Fruit fly (Drosophila melanogaster) whole organism, embryonic: ENCODE data around the gene M6.
A peak's percentile ranks its signal among the peaks of the same experiment; 100 is the strongest.

Experiments used
- Ada2b ChIP-seq: fragments of 200-800 bp; sonication (Bioruptor generic); IDR thresholded peaks from 2 replicates; pipeline ENCODE4 v1.3.6; 2022; ENCODE audit warnings: missing biosample characterization, missing genetic modification characterization
- Atf-2 ChIP-seq: fragments of 200-800 bp; sonication (Bioruptor generic); optimal IDR thresholded peaks from 2 replicates; lab custom pipeline; 2016; ENCODE audit warnings: missing biosample characterization, missing genetic modification characterization
- B-H2 ChIP-seq: fragments of 200-800 bp; sonication (Bioruptor generic); optimal IDR thresholded peaks from 2 replicates; lab custom pipeline; 2018; ENCODE audit warnings: missing biosample characterization, mild to moderate bottlenecking, missing genetic modification characterization
- CG1024 ChIP-seq: fragments of 200-800 bp; sonication (Bioruptor generic); IDR thresholded peaks from 2 replicates; pipeline ENCODE4 v1.3.6; 2022; ENCODE audit warnings: missing biosample characterization, missing genetic modification characterization
- CG11247 ChIP-seq: fragments of 200-800 bp; sonication (Bioruptor generic); IDR thresholded peaks from 2 replicates; pipeline ENCODE4 v1.3.6; 2022; ENCODE audit warnings: missing biosample characterization, missing genetic modification characterization
- CG11456 ChIP-seq: fragments of 200-800 bp; sonication (Bioruptor generic); IDR thresholded peaks from 3 replicates; pipeline ENCODE4 v1.3.6; 2022; ENCODE audit warnings: missing biosample characterization, missing genetic modification characterization
- CG11695 ChIP-seq: fragments of 200-800 bp; sonication (Bioruptor generic); IDR thresholded peaks from 3 replicates; pipeline ENCODE4 v1.3.6; 2022; ENCODE audit warnings: missing biosample characterization, missing genetic modification characterization
- CG12104 ChIP-seq: fragments of 200-800 bp; sonication (Bioruptor generic); optimal IDR thresholded peaks from 3 replicates; lab custom pipeline; 2016; ENCODE audit warnings: missing biosample characterization, missing genetic modification characterization
- CG13624 ChIP-seq: fragments of 200-800 bp; sonication (Bioruptor generic); optimal IDR thresholded peaks from 2 replicates; lab custom pipeline; 2016; ENCODE audit warnings: missing biosample characterization, missing genetic modification characterization
- CG14441 ChIP-seq: fragments of 200-800 bp; sonication (Bioruptor generic); IDR thresholded peaks from 2 replicates; pipeline ENCODE4 v1.3.6; 2022; ENCODE audit warnings: missing biosample characterization, missing genetic modification characterization
- CG14667 ChIP-seq: fragments of 200-800 bp; sonication (Bioruptor generic); IDR thresholded peaks from 2 replicates; pipeline ENCODE4 v1.3.6; 2022; ENCODE audit warnings: missing biosample characterization, missing genetic modification characterization
- CG17612 ChIP-seq: fragments of 200-800 bp; sonication (Bioruptor generic); IDR thresholded peaks from 2 replicates; pipeline ENCODE4 v1.3.6; 2022; ENCODE audit warnings: missing biosample characterization, missing genetic modification characterization
- CG18599 ChIP-seq: fragments of 200-800 bp; sonication (Bioruptor generic); optimal IDR thresholded peaks from 3 replicates; lab custom pipeline; 2017; ENCODE audit warnings: missing biosample characterization, missing genetic modification characterization, mild to moderate bottlenecking, moderate library complexity, missing genetic modification reagents
- CG2116 ChIP-seq: fragments of 200-800 bp; sonication (Bioruptor generic); optimal IDR thresholded peaks from 3 replicates; lab custom pipeline; 2018; ENCODE audit warnings: missing biosample characterization, mild to moderate bottlenecking, missing genetic modification characterization
- CG30431 ChIP-seq: fragments of 200-800 bp; sonication (Bioruptor generic); optimal IDR thresholded peaks from 2 replicates; lab custom pipeline; 2017; ENCODE audit warnings: missing biosample characterization, missing genetic modification characterization
- CG3163 ChIP-seq: fragments of 200-800 bp; sonication (Bioruptor generic); optimal IDR thresholded peaks from 3 replicates; lab custom pipeline; 2016; ENCODE audit warnings: missing biosample characterization, missing genetic modification characterization
- CG7372 ChIP-seq: fragments of 200-800 bp; sonication (Bioruptor generic); IDR thresholded peaks from 2 replicates; pipeline ENCODE4 v1.3.6; 2022; ENCODE audit warnings: missing biosample characterization, missing genetic modification characterization
- CG8089 ChIP-seq: fragments of 200-800 bp; sonication (Bioruptor generic); optimal IDR thresholded peaks from 3 replicates; lab custom pipeline; 2016; ENCODE audit warnings: missing biosample characterization, missing genetic modification characterization
- CG8388 ChIP-seq: fragments of 200-800 bp; sonication (Bioruptor generic); optimal IDR thresholded peaks from 2 replicates; lab custom pipeline; 2019; ENCODE audit warnings: missing biosample characterization, mild to moderate bottlenecking, missing genetic modification characterization, moderate library complexity
- CG9876 ChIP-seq: fragments of 200-800 bp; sonication (Bioruptor generic); optimal IDR thresholded peaks from 2 replicates; lab custom pipeline; 2016; ENCODE audit warnings: missing biosample characterization, missing genetic modification characterization
- Dad ChIP-seq: fragments of 200-800 bp; sonication (Bioruptor generic); optimal IDR thresholded peaks from 3 replicates; lab custom pipeline; 2016; ENCODE audit warnings: missing biosample characterization, missing genetic modification characterization
- E2f1 ChIP-seq: fragments of 200-800 bp; sonication (Bioruptor generic); IDR thresholded peaks from 2 replicates; pipeline ENCODE4 v1.3.6; 2022; ENCODE audit warnings: missing biosample characterization, missing genetic modification characterization
- E2f2 ChIP-seq: fragments of 200-800 bp; sonication (Bioruptor generic); IDR thresholded peaks from 2 replicates; pipeline ENCODE4 v1.3.6; 2022; ENCODE audit warnings: missing biosample characterization, missing genetic modification characterization
- HmgD ChIP-seq: fragments of 200-800 bp; sonication (Bioruptor generic); optimal IDR thresholded peaks from 3 replicates; lab custom pipeline; 2016; ENCODE audit warnings: missing biosample characterization, missing genetic modification characterization
- HmgZ ChIP-seq: fragments of 200-800 bp; sonication (Bioruptor generic); optimal IDR thresholded peaks from 2 replicates; lab custom pipeline; 2018; ENCODE audit warnings: missing biosample characterization, mild to moderate bottlenecking, missing genetic modification characterization
- NC2β ChIP-seq: fragments of 200-800 bp; sonication (Bioruptor generic); optimal IDR thresholded peaks from 2 replicates; lab custom pipeline; 2016; ENCODE audit warnings: missing biosample characterization, missing genetic modification characterization
- NfI ChIP-seq: fragments of 200-800 bp; sonication (Bioruptor generic); optimal IDR thresholded peaks from 3 replicates; lab custom pipeline; 2018; ENCODE audit warnings: missing biosample characterization, mild to moderate bottlenecking, missing genetic modification characterization, moderate library complexity
- Opbp ChIP-seq: fragments of 200-800 bp; sonication (Bioruptor generic); IDR thresholded peaks from 3 replicates; pipeline ENCODE4 v1.3.6; 2022; ENCODE audit warnings: missing biosample characterization, missing genetic modification characterization; ENCODE audit not compliant: partially characterized antibody
- Pdp1 ChIP-seq, 2 experiments: fragments of 200-800 bp; sonication (Bioruptor generic); optimal IDR thresholded peaks; 3 replicates each; lab custom pipeline; 2016; ENCODE audit warnings: missing biosample characterization in 2 of 2, missing genetic modification characterization in 2 of 2, mild to moderate bottlenecking in 1 of 2, moderate library complexity in 1 of 2
- Rx ChIP-seq: fragments of 200-800 bp; sonication (Bioruptor generic); IDR thresholded peaks from 2 replicates; pipeline ENCODE4 v1.3.6; 2022; ENCODE audit warnings: missing biosample characterization, missing genetic modification characterization
- Scr ChIP-seq: fragments of 200-800 bp; sonication (Bioruptor generic); IDR thresholded peaks from 2 replicates; pipeline ENCODE4 v1.3.6; 2022; ENCODE audit warnings: missing biosample characterization, missing genetic modification characterization; ENCODE audit not compliant: partially characterized antibody
- Spps ChIP-seq: fragments of 200-800 bp; sonication (Bioruptor generic); optimal IDR thresholded peaks from 2 replicates; lab custom pipeline; 2018; ENCODE audit warnings: missing biosample characterization, mild to moderate bottlenecking, missing genetic modification characterization
- ab ChIP-seq: fragments of 200-800 bp; sonication (Bioruptor generic); optimal IDR thresholded peaks from 2 replicates; lab custom pipeline; 2016; ENCODE audit warnings: missing biosample characterization, missing genetic modification characterization
- aop ChIP-seq: fragments of 200-800 bp; sonication (Bioruptor generic); IDR thresholded peaks from 2 replicates; pipeline ENCODE4 v1.3.6; 2022; ENCODE audit warnings: missing biosample characterization, missing genetic modification characterization
- az2 ChIP-seq: fragments of 200-800 bp; sonication (Bioruptor generic); optimal IDR thresholded peaks from 3 replicates; lab custom pipeline; 2016; ENCODE audit warnings: missing biosample characterization, missing genetic modification characterization
- cas ChIP-seq: fragments of 200-800 bp; sonication (Bioruptor generic); IDR thresholded peaks from 2 replicates; pipeline ENCODE4 v1.3.6; 2022; ENCODE audit warnings: missing biosample characterization, missing genetic modification characterization
- chm ChIP-seq: fragments of 200-800 bp; sonication (Bioruptor generic); IDR thresholded peaks from 2 replicates; pipeline ENCODE4 v1.3.6; 2022; ENCODE audit warnings: missing biosample characterization, missing genetic modification characterization
- crol ChIP-seq: fragments of 200-800 bp; sonication (Bioruptor generic); IDR thresholded peaks from 2 replicates; pipeline ENCODE4 v1.3.6; 2022; ENCODE audit warnings: missing biosample characterization, missing genetic modification characterization
- disco-r ChIP-seq: fragments of 200-800 bp; sonication (Bioruptor generic); optimal IDR thresholded peaks from 2 replicates; lab custom pipeline; 2016; ENCODE audit warnings: missing biosample characterization, missing genetic modification characterization
- fu2 ChIP-seq: fragments of 200-800 bp; sonication (Bioruptor generic); optimal IDR thresholded peaks from 2 replicates; lab custom pipeline; 2016; ENCODE audit warnings: missing biosample characterization, missing genetic modification characterization
- gce ChIP-seq: fragments of 200-800 bp; sonication (Bioruptor generic); IDR thresholded peaks from 3 replicates; pipeline ENCODE4 v1.3.6; 2022; ENCODE audit warnings: missing biosample characterization, missing genetic modification characterization
- her ChIP-seq: fragments of 200-800 bp; sonication (Bioruptor generic); optimal IDR thresholded peaks from 2 replicates; lab custom pipeline; 2016; ENCODE audit warnings: missing biosample characterization, missing genetic modification characterization
- klu ChIP-seq: fragments of 200-800 bp; sonication (Bioruptor generic); IDR thresholded peaks from 2 replicates; pipeline ENCODE4 v1.3.6; 2022; ENCODE audit warnings: missing biosample characterization, missing genetic modification characterization
- lilli ChIP-seq: fragments of 200-800 bp; sonication (Bioruptor generic); optimal IDR thresholded peaks from 3 replicates; lab custom pipeline; 2016; ENCODE audit warnings: missing biosample characterization, missing genetic modification characterization
- mam ChIP-seq: fragments of 200-800 bp; sonication (Bioruptor generic); optimal IDR thresholded peaks from 3 replicates; lab custom pipeline; 2016; ENCODE audit warnings: missing biosample characterization, missing genetic modification characterization
- ro ChIP-seq: fragments of 200-800 bp; sonication (Bioruptor generic); IDR thresholded peaks from 2 replicates; pipeline ENCODE4 v1.3.6; 2022; ENCODE audit warnings: missing biosample characterization, missing genetic modification characterization
- sim ChIP-seq: fragments of 200-800 bp; sonication (Bioruptor generic); IDR thresholded peaks from 2 replicates; pipeline ENCODE4 v1.3.6; 2022; ENCODE audit warnings: missing biosample characterization, missing genetic modification characterization
- slou ChIP-seq: fragments of 200-800 bp; sonication (Bioruptor generic); optimal IDR thresholded peaks from 3 replicates; lab custom pipeline; 2016; ENCODE audit warnings: missing biosample characterization, missing genetic modification characterization
- sug ChIP-seq: fragments of 200-800 bp; optimal IDR thresholded peaks from 2 replicates; lab custom pipeline; 2019; ENCODE audit warnings: missing biosample characterization, mild to moderate bottlenecking, missing genetic modification characterization, moderate library complexity
- tap ChIP-seq: fragments of 200-800 bp; optimal IDR thresholded peaks from 3 replicates; lab custom pipeline; 2019; ENCODE audit warnings: missing biosample characterization, mild to moderate bottlenecking, missing genetic modification characterization, moderate library complexity
- trh ChIP-seq: fragments of 200-800 bp; sonication (Bioruptor generic); optimal IDR thresholded peaks from 2 replicates; lab custom pipeline; 2016; ENCODE audit warnings: missing biosample characterization, missing genetic modification characterization
- unpg ChIP-seq: fragments of 200-800 bp; sonication (Bioruptor generic); optimal IDR thresholded peaks from 3 replicates; lab custom pipeline; 2018; ENCODE audit warnings: missing biosample characterization, mild to moderate bottlenecking, missing genetic modification characterization, moderate library complexity
- zfh1 ChIP-seq: fragments of 200-800 bp; sonication (Bioruptor generic); IDR thresholded peaks from 3 replicates; pipeline ENCODE4 v1.3.6; 2022; ENCODE audit warnings: missing biosample characterization, missing genetic modification characterization

The M6 gene

dm6 chr3L:21479636-21480035 lies 28.0 kb upstream of the M6 start (continued):
- TF ChIP-seq CG11695 (no peak), aop (GFP tag; lab: Robert Waterston, UW) (peak; percentile 67), slou (no peak), CG30431 (GFP tag; lab: Kevin White, UChicago) (no peak), E2f2 (peak; percentile 18; the same call in 1 of the 2 replicates), CG14441 (GFP tag; lab: Robert Waterston, UW) (no peak), Ada2b (GFP tag; lab: Robert Waterston, UW) (no peak), sug (tag; lab: Kevin White, UChicago) (no peak), CG1024 (GFP tag; lab: Robert Waterston, UW) (peak; percentile 63; the same call in 1 of the 2 replicates), NfI (GFP tag; lab: Kevin White, UChicago) (peak; percentile 64), zfh1 (GFP tag; lab: Robert Waterston, UW) (peak; percentile 62; the same call in 1 of the 3 replicates), CG2116 (GFP tag; lab: Kevin White, UChicago) (peak; percentile 12), klu (GFP tag; lab: Robert Waterston, UW) (no peak), CG7372 (GFP tag; lab: Robert Waterston, UW) (no peak), lilli (GFP tag; lab: Kevin White, UChicago) (no peak), NC2β (GFP tag; lab: Kevin White, UChicago) (peak; percentile 45), mam (GFP tag; lab: Kevin White, UChicago) (no peak), E2f1 (no peak), disco-r (GFP tag; lab: Kevin White, UChicago) (no peak), sim (0 out of 2 replicates have a peak, but pooled peaks have one; percentile 14), ab (GFP tag; lab: Kevin White, UChicago) (no peak), CG11456 (GFP tag; lab: Robert Waterston, UW) (0 out of 3 replicates have a peak, but pooled peaks have one; percentile 42), CG14667 (GFP tag; lab: Robert Waterston, UW) (no peak), ro (no peak), HmgZ (tag; lab: Kevin White, UChicago) (no peak), crol (GFP tag; lab: Robert Waterston, UW) (peak; percentile 72), Scr (GFP tag; lab: Robert Waterston, UW) (no peak), CG8388 (peak; percentile 49), Spps (tag; lab: Kevin White, UChicago) (no peak), unpg (GFP tag; lab: Kevin White, UChicago) (peak; percentile 31), Opbp (GFP tag; lab: Robert Waterston, UW) (0 out of 3 replicates have a peak, but pooled peaks have one; percentile 22), CG12104 (GFP tag; lab: Kevin White, UChicago) (no peak), trh (no peak), CG11247 (GFP tag; lab: Robert Waterston, UW) (no peak), CG18599 (GFP tag; lab: Kevin White, UChicago) (no peak), tap (no peak), Rx (GFP tag; lab: Robert Waterston, UW) (no peak), CG8089 (GFP tag; lab: Kevin White, UChicago) (peak; percentile 43), az2 (no peak), gce (GFP tag; lab: Robert Waterston, UW) (peak; percentile 68; the same call in 2 of the 3 replicates), CG17612 (GFP tag; lab: Robert Waterston, UW) (no peak), B-H2 (no peak), fu2 (no peak), cas (GFP tag; lab: Robert Waterston, UW) (no peak), Atf-2 (GFP tag; lab: Kevin White, UChicago) (no peak), CG9876 (GFP tag; lab: Kevin White, UChicago) (no peak), HmgD (no peak), CG3163 (GFP tag; lab: Kevin White, UChicago) (peak; percentile 63), CG13624 (GFP tag; lab: Kevin White, UChicago) (no peak), her (peak; percentile 75), Pdp1 (GFP tag; optimal IDR thresholded peaks at IDR 0.05; lab: Kevin White, UChicago) (peak in 1 of 2 experiments; percentile 8), chm (GFP tag; lab: Robert Waterston, UW) (peak; percentile 73), Dad (GFP tag; lab: Kevin White, UChicago) (no peak)
